Worm (Caenorhabditis elegans) whole organism, L3 larva: Measurements from ENCODE around the gene ptrn-1.

ENCODE experiments used
- R02D3.7 ChIP-seq: fragments of 150-350 bp; optimal IDR thresholded peaks from 2 replicates; lab custom pipeline; 2014; ENCODE audit warnings: missing biosample characterization, missing genetic modification characterization
- ZK546.5 ChIP-seq: sonication (generic microtip); optimal IDR thresholded peaks from 2 replicates; lab custom pipeline; 2017; ENCODE audit warnings: missing biosample characterization, missing genetic modification characterization
- aly-2 ChIP-seq: fragments of 150-350 bp; optimal IDR thresholded peaks from 2 replicates; lab custom pipeline; 2014; ENCODE audit warnings: missing biosample characterization, missing genetic modification characterization
- ama-1 ChIP-seq: fragments of 150-350 bp; optimal IDR thresholded peaks from 2 replicates; lab custom pipeline; 2018
- ceh-28 ChIP-seq: fragments of 150-350 bp; optimal IDR thresholded peaks from 2 replicates; lab custom pipeline; 2014; ENCODE audit warnings: missing biosample characterization, missing genetic modification reagents, missing genetic modification characterization
- ceh-82 ChIP-seq: fragments of 150-350 bp; optimal IDR thresholded peaks from 2 replicates; lab custom pipeline; 2014; ENCODE audit warnings: missing biosample characterization, missing genetic modification characterization
- ceh-9 ChIP-seq: sonication (generic microtip); optimal IDR thresholded peaks from 2 replicates; lab custom pipeline; 2018; ENCODE audit warnings: missing biosample characterization, missing genetic modification characterization
- egl-27 ChIP-seq: sonication (generic microtip); optimal IDR thresholded peaks from 4 replicates; lab custom pipeline; 2017; ENCODE audit warnings: missing biosample characterization, missing genetic modification reagents, missing genetic modification characterization
- egl-5 ChIP-seq: fragments of 150-350 bp; optimal IDR thresholded peaks from 2 replicates; lab custom pipeline; 2017; ENCODE audit warnings: missing biosample characterization, missing genetic modification reagents, missing genetic modification characterization, inconsistent platforms
- elt-2 ChIP-seq: sonication (generic microtip); optimal IDR thresholded peaks from 2 replicates; lab custom pipeline; 2016; ENCODE audit warnings: missing genetic modification reagents, mild to moderate bottlenecking, missing genetic modification characterization, missing compliant biosample characterization
- elt-3 ChIP-seq, 3 experiments: fragments of 150-350 bp in 1 of 3; sonication (generic microtip) in 2 of 3; optimal IDR thresholded peaks; 2 replicates in 2 of 3; 4 replicates in 1 of 3; lab custom pipeline; 2014 to 2017; ENCODE audit warnings: missing biosample characterization in 3 of 3, missing genetic modification characterization in 3 of 3
- eor-1 ChIP-seq, 2 experiments: fragments of 150-350 bp; optimal IDR thresholded peaks; 2 replicates each; lab custom pipeline; 2014 to 2018; ENCODE audit warnings: missing biosample characterization in 2 of 2, missing genetic modification characterization in 2 of 2
- fkh-10 ChIP-seq: sonication (generic microtip); optimal IDR thresholded peaks from 2 replicates; lab custom pipeline; 2017; ENCODE audit warnings: missing biosample characterization, missing genetic modification reagents, missing genetic modification characterization
- fkh-2 ChIP-seq: fragments of 150-350 bp; optimal IDR thresholded peaks from 2 replicates; lab custom pipeline; 2014; ENCODE audit warnings: missing biosample characterization, missing genetic modification reagents, missing genetic modification characterization
- fos-1 ChIP-seq: fragments of 150-350 bp; optimal IDR thresholded peaks from 2 replicates; lab custom pipeline; 2014; ENCODE audit warnings: missing biosample characterization, missing genetic modification characterization
- jun-1 ChIP-seq: fragments of 150-350 bp; optimal IDR thresholded peaks from 2 replicates; lab custom pipeline; 2014; ENCODE audit warnings: missing biosample characterization, missing genetic modification reagents, missing genetic modification characterization
- lin-15B ChIP-seq: fragments of 150-350 bp; optimal IDR thresholded peaks from 2 replicates; lab custom pipeline; 2014; ENCODE audit warnings: missing biosample characterization, missing genetic modification characterization
- lin-39 ChIP-seq: fragments of 150-350 bp; optimal IDR thresholded peaks from 2 replicates; lab custom pipeline; 2018; ENCODE audit warnings: missing biosample characterization, missing genetic modification reagents, missing genetic modification characterization
- mdl-1 ChIP-seq: fragments of 150-350 bp; optimal IDR thresholded peaks from 2 replicates; lab custom pipeline; 2014; ENCODE audit warnings: missing biosample characterization, missing genetic modification characterization
- mml-1 ChIP-seq: fragments of 150-350 bp; sonication (generic microtip); optimal IDR thresholded peaks from 3 replicates; lab custom pipeline; 2014; ENCODE audit warnings: missing biosample characterization, missing genetic modification characterization
- nfya-1 ChIP-seq: sonication (generic microtip); optimal IDR thresholded peaks from 2 replicates; lab custom pipeline; 2017; ENCODE audit warnings: missing genetic modification characterization, mild to moderate bottlenecking, missing compliant biosample characterization, antibody characterized with exemption, moderate library complexity; ENCODE audit not compliant: insufficient read depth
- nhr-11 ChIP-seq: fragments of 150-350 bp; optimal IDR thresholded peaks from 2 replicates; lab custom pipeline; 2014; ENCODE audit warnings: missing biosample characterization, missing genetic modification characterization
- nhr-23 ChIP-seq: fragments of 150-350 bp; optimal IDR thresholded peaks from 2 replicates; lab custom pipeline; 2014; ENCODE audit warnings: missing biosample characterization, missing genetic modification reagents, missing genetic modification characterization
- nhr-25 ChIP-seq: sonication (generic microtip); optimal IDR thresholded peaks from 2 replicates; lab custom pipeline; 2017; ENCODE audit warnings: missing biosample characterization, missing genetic modification characterization
- nhr-28 ChIP-seq: fragments of 150-350 bp; optimal IDR thresholded peaks from 2 replicates; lab custom pipeline; 2014; ENCODE audit warnings: missing biosample characterization, missing genetic modification characterization
- nhr-43 ChIP-seq: sonication (generic microtip); optimal IDR thresholded peaks from 2 replicates; lab custom pipeline; 2016; ENCODE audit warnings: mild to moderate bottlenecking, missing genetic modification characterization, missing compliant biosample characterization; ENCODE audit not compliant: poor library complexity, severe bottlenecking
- nhr-67 ChIP-seq: fragments of 150-350 bp; optimal IDR thresholded peaks from 2 replicates; lab custom pipeline; 2014; ENCODE audit warnings: missing biosample characterization, missing genetic modification characterization
- nhr-76 ChIP-seq: fragments of 150-350 bp; sonication (generic microtip); optimal IDR thresholded peaks from 5 replicates; lab custom pipeline; 2014; ENCODE audit warnings: missing biosample characterization, missing genetic modification characterization
- pha-4 ChIP-seq: fragments of 150-350 bp; optimal IDR thresholded peaks from 2 replicates; lab custom pipeline; 2014; ENCODE audit warnings: missing biosample characterization, missing genetic modification reagents, missing genetic modification characterization
- pqm-1 ChIP-seq: fragments of 150-350 bp; optimal IDR thresholded peaks from 2 replicates; lab custom pipeline; 2017; ENCODE audit warnings: missing biosample characterization, missing genetic modification characterization, inconsistent platforms
- sea-2 ChIP-seq: fragments of 150-350 bp; sonication (generic microtip); optimal IDR thresholded peaks from 4 replicates; lab custom pipeline; 2014; ENCODE audit warnings: missing biosample characterization, missing genetic modification reagents, missing genetic modification characterization
- skn-1 ChIP-seq: fragments of 150-350 bp; optimal IDR thresholded peaks from 2 replicates; lab custom pipeline; 2014; ENCODE audit warnings: missing biosample characterization, missing genetic modification characterization
- snpc-4 ChIP-seq: fragments of 150-350 bp; optimal IDR thresholded peaks from 2 replicates; lab custom pipeline; 2014; ENCODE audit warnings: missing biosample characterization, missing genetic modification characterization
- tbx-2 ChIP-seq: sonication (generic microtip); optimal IDR thresholded peaks from 2 replicates; lab custom pipeline; 2016; ENCODE audit warnings: mild to moderate bottlenecking, missing genetic modification characterization, missing compliant biosample characterization
- unc-39 ChIP-seq: sonication (generic microtip); optimal IDR thresholded peaks from 4 replicates; lab custom pipeline; 2017; ENCODE audit warnings: missing biosample characterization, missing genetic modification characterization
- unc-62 ChIP-seq: fragments of 150-350 bp; sonication (generic microtip); optimal IDR thresholded peaks from 4 replicates; lab custom pipeline; 2014; ENCODE audit warnings: missing biosample characterization, missing genetic modification reagents, missing genetic modification characterization
- zag-1 ChIP-seq: fragments of 150-350 bp; optimal IDR thresholded peaks from 2 replicates; lab custom pipeline; 2014; ENCODE audit warnings: missing biosample characterization, missing genetic modification characterization
- ztf-4 ChIP-seq: fragments of 150-350 bp; optimal IDR thresholded peaks from 2 replicates; lab custom pipeline; 2014; ENCODE audit warnings: missing biosample characterization, missing genetic modification characterization

ptrn-1 gene

DNA sequence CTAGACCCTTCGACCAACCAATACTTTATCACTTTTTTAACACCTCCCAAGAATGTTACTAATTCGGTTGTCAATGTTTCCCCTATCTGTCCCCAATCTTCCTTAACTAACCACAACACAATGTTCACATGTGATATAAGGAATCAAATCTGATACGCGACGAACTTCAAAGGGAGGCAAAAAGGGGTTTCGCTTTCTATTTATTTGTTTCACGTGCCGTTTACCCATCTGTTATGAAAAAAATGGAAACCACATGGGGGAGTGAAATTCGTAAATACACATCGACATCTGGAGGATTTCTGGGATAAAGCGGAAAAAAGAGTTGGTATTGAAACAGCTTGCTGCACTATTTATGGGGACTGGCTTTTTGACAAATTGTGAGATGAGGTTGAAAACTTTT lies 32.1 kb upstream of the ptrn-1 start:
- TF ChIP-seq ceh-28 (no peak), pha-4 (peak; percentile 40), nhr-43 (peak; percentile 41)
- TF ChIP-seq, all 47 proteins: peak for 2

DNA sequence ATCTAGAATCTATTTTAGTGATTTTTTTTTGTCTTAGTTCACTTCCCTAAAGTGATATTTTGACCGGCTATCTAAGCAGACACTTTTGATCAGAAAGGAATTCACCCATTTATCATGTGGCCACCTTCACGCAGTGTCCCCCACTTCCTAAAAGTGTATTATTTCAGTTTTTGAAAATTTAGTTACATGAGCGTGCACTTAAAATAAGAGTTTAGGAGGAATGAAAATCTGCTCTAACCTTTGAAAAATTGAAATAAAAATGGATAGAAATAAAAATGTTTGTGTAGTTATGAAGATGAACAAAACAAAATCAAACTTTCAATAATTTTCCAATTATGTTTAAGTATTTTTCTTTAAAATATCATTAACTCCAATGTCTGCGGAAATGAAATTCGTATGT lies 29.7 kb upstream of the ptrn-1 start:
- no peak for TF ChIP-seq egl-27 (tag; lab: Kevin White, UChicago)
- no peak for TF ChIP-seq nhr-23 (tag; lab: Kevin White, UChicago)
- no peak for TF ChIP-seq R02D3.7 (tag; lab: Kevin White, UChicago)
- no peak for TF ChIP-seq nhr-76 (tag; lab: Kevin White, UChicago)
- TF ChIP-seq pqm-1 (tag; lab: Kevin White, UChicago) = no peak
- no peak for TF ChIP-seq nhr-11 (tag; lab: Kevin White, UChicago)
- TF ChIP-seq ZK546.5 (tag; lab: Kevin White, UChicago) = no peak
- TF ChIP-seq elt-3 (tag; optimal IDR thresholded peaks at IDR 0.05; lab: Kevin White, UChicago) = no peak
- no peak for TF ChIP-seq nhr-25 (tag; lab: Kevin White, UChicago)
- no peak for TF ChIP-seq ztf-4 (tag; lab: Kevin White, UChicago)
- TF ChIP-seq nhr-28 (tag; lab: Kevin White, UChicago) = no peak
- no peak for TF ChIP-seq nhr-67 (tag; lab: Kevin White, UChicago)
- TF ChIP-seq lin-15B (tag; lab: Kevin White, UChicago) = no peak
- no peak for TF ChIP-seq egl-5
- no peak for TF ChIP-seq fkh-10 (GFP tag; lab: Kevin White, UChicago)
- no peak for TF ChIP-seq nfya-1 (tag; lab: Kevin White, UChicago)
- no peak for TF ChIP-seq fos-1 (tag; lab: Kevin White, UChicago)
- TF ChIP-seq ama-1 (lab: Kevin White, UChicago) = no peak
- TF ChIP-seq unc-39 (tag; lab: Kevin White, UChicago) = no peak
- TF ChIP-seq snpc-4 (tag; lab: Kevin White, UChicago) = no peak

DNA sequence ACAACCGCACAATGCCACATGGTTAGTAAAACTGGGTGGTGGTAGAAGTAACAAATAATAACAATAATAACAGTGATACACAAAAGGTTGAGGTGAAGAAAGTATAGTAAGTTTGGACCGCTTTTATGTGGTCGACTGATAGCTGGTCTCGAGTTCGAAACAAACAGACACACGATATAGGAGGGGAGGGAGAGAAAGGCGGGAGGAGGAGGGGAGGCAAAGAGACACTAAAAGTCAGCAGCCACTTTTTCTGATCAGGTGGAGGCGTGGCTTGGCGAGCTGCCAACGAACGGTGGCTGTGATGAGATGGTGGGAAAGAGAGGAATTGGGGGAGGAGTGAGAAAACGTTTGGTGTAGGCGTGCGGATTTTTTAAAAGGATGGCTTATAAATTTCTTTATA lies 28.3 kb upstream of the ptrn-1 start:
- TF ChIP-seq egl-27 (tag; lab: Kevin White, UChicago) = no peak
- TF ChIP-seq mml-1 = no peak
- peak; percentile 11 for TF ChIP-seq elt-2 (tag; lab: Kevin White, UChicago)
- TF ChIP-seq elt-3 (tag; optimal IDR thresholded peaks at IDR 0.05; lab: Kevin White, UChicago) = no peak
- peak; percentile 39 for TF ChIP-seq pha-4

DNA sequence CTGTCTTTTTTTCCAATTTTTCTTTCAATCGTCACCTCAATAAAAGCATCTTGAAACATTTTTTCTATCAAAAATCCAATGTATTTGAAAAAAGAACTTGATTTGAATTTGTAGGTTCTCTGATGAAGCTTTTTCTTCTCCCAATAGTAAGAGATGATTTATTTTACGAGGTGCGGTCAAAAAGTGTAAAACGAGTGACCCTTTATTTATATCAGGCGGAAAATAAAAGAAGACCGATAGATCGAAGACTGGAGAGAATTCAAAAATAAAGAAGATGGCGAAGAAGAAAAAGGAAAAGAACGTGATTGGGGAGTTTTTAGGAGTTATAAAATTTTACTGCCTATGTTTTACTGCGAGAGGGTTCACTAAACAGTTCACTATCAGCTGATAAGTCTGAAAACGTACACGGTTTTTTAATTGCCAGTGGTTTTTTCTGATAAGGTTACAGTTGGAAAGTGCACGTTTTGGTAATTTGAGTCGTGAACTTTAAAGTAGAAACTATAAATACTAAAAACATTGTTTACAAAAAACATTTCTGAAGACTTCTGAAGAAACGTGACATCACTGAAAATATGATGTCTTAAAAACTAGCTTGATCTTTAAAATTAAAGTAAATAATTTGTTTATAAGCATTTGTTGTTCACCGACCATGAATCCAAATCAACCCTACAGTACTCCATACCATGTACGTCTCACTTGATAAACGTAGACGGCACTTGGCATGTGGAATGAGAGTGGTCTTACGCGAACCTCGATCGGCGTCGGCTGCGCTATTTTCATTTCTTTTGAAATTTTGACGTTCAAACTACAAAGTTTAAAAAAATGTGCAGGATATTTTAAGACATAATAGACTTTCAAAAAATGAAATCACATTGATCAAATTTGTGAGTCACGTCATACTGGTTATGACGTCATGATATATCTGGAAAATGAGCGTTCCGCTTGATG lies 26.1 kb upstream of the ptrn-1 start:
- TF ChIP-seq aly-2 (tag; lab: Kevin White, UChicago) (no peak), nfya-1 (tag; lab: Kevin White, UChicago) (no peak), jun-1 (tag; lab: Kevin White, UChicago) (no peak), mdl-1 (tag; lab: Kevin White, UChicago) (no peak), unc-62 (no peak), lin-39 (no peak), ama-1 (lab: Kevin White, UChicago) (peak; percentile 39), tbx-2 (tag; lab: Kevin White, UChicago) (no peak), snpc-4 (tag; lab: Kevin White, UChicago) (peak; percentile 37), pqm-1 (tag; lab: Kevin White, UChicago) (peak; percentile 69), mml-1 (no peak), nhr-67 (tag; lab: Kevin White, UChicago) (no peak), ceh-82 (tag; lab: Kevin White, UChicago) (no peak), ztf-4 (tag; lab: Kevin White, UChicago) (peak; percentile 54), unc-39 (tag; lab: Kevin White, UChicago) (no peak), elt-2 (tag; lab: Kevin White, UChicago) (peak; percentile 78), egl-27 (tag; lab: Kevin White, UChicago) (no peak)

DNA sequence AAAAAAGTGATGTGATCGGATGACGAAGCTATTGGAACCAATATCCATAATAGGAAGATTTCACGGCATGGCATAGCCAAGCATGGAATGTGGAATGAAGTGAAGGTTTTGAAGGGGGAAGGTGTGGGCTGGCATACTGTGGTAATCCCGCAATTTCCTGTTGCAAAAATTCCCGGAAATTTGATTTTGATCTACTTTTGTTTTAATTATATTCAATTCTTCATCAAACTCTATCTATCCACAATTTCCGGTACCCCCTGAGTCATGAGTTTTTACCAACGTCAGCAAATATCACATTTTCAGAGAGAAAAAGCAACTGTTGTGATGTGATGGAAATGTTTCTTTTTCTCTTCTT lies 25.4 kb upstream of the ptrn-1 start, which contains the start of gene gcy-11:
Gene gcy-11 (minus strand): TSS at position 101 of the 355 bp plus-strand sequence.
- TF ChIP-seq egl-5 = no peak
- no peak for TF ChIP-seq pha-4
- TF ChIP-seq nhr-67 (tag; lab: Kevin White, UChicago) = no peak
- no peak for TF ChIP-seq sea-2 (GFP tag; lab: Kevin White, UChicago)
- no peak for TF ChIP-seq nfya-1 (tag; lab: Kevin White, UChicago)
- no peak for TF ChIP-seq zag-1 (tag; lab: Kevin White, UChicago)
- TF ChIP-seq unc-39 (tag; lab: Kevin White, UChicago) = no peak
- no peak for TF ChIP-seq skn-1
- no peak for TF ChIP-seq aly-2 (tag; lab: Kevin White, UChicago)
- TF ChIP-seq nhr-23 (tag; lab: Kevin White, UChicago) = no peak
- no peak for TF ChIP-seq pqm-1 (tag; lab: Kevin White, UChicago)
- no peak for TF ChIP-seq R02D3.7 (tag; lab: Kevin White, UChicago)
- TF ChIP-seq nhr-28 (tag; lab: Kevin White, UChicago) = no peak
- TF ChIP-seq eor-1 (tag; optimal IDR thresholded peaks at IDR 0.05; lab: Kevin White, UChicago) = no peak
- TF ChIP-seq fkh-2 (tag; lab: Kevin White, UChicago) = no peak
- no peak for TF ChIP-seq nhr-76 (tag; lab: Kevin White, UChicago)
- TF ChIP-seq snpc-4 (tag; lab: Kevin White, UChicago) = no peak
- no peak for TF ChIP-seq ceh-9 (tag; lab: Kevin White, UChicago)
- no peak for TF ChIP-seq nhr-25 (tag; lab: Kevin White, UChicago)
